Fruit fly (Drosophila melanogaster): Measurements from ENCODE around the gene CG10631.

CG10631 gene

dm6 chr2L:19722517-19722916 is 34.2 kb downstream of the CG10631 start:
- TF ChIP-seq knrl (GFP tag; IDR thresholded peaks at IDR 0.05; ENCODE audit: partially characterized antibody) (no peak), CG17328 (GFP tag; IDR thresholded peaks at IDR 0.05) (0 out of 2 replicates have a peak, but pooled peaks have one; percentile 60), CG11093 (GFP tag; IDR thresholded peaks at IDR 0.05) (0 out of 3 replicates have a peak, but pooled peaks have one; percentile 31), stwl (tag; optimal IDR thresholded peaks at IDR 0.05) (no peak), mld (GFP tag; IDR thresholded peaks at IDR 0.05; ENCODE audit: partially characterized antibody) (no peak), chn (GFP tag; optimal IDR thresholded peaks at IDR 0.05) (no peak), so (GFP tag; IDR thresholded peaks at IDR 0.05) (no peak), Hmx (GFP tag; optimal IDR thresholded peaks at IDR 0.05) (no peak), Gug (GFP tag; IDR thresholded peaks at IDR 0.05) (no peak), Xbp1 (GFP tag; optimal IDR thresholded peaks at IDR 0.05) (peak; percentile 15), toy (GFP tag; IDR thresholded peaks at IDR 0.05) (no peak), Side (GFP tag; optimal IDR thresholded peaks at IDR 0.05) (no peak), aop (GFP tag; IDR thresholded peaks at IDR 0.05) (no peak), chif (GFP tag; optimal IDR thresholded peaks at IDR 0.05) (peak in 1 of 2 experiments; percentile 29), cad (GFP tag; optimal IDR thresholded peaks at IDR 0.05) (no peak), Pdp1 (GFP tag; optimal IDR thresholded peaks at IDR 0.05) (no peak), CG7556 (GFP tag; optimal IDR thresholded peaks at IDR 0.05) (no peak), CG30431 (GFP tag; optimal IDR thresholded peaks at IDR 0.05) (peak; percentile 5), cg (GFP tag; optimal IDR thresholded peaks at IDR 0.05) (no peak), CG10366 (GFP tag; IDR thresholded peaks at IDR 0.05) (peak; percentile 10; the same call in 1 of the 2 replicates), jing (GFP tag; optimal IDR thresholded peaks at IDR 0.05) (peak; percentile 29), org-1 (GFP tag; optimal IDR thresholded peaks at IDR 0.05) (no peak), fd96Cb (tag; optimal IDR thresholded peaks at IDR 0.05) (no peak), lola (GFP tag; optimal IDR thresholded peaks at IDR 0.05) (peak in 1 of 3 experiments; percentile 19), dati (GFP tag; IDR thresholded peaks at IDR 0.05) (no peak), Ssrp (tag; optimal IDR thresholded peaks at IDR 0.05) (peak; percentile 9), corto (GFP tag; optimal IDR thresholded peaks at IDR 0.05) (no peak), D (optimal IDR thresholded peaks at IDR 0.05) (no peak), D (GFP tag; optimal IDR thresholded peaks at IDR 0.05) (no peak), CG6854 (GFP tag; optimal IDR thresholded peaks at IDR 0.05) (no peak)

- no peak for TF ChIP-seq CG6683 (GFP tag; optimal IDR thresholded peaks at IDR 0.05)
- TF ChIP-seq zfh1 (GFP tag; IDR thresholded peaks at IDR 0.05): no peak
- TF ChIP-seq CG8290 (GFP tag; optimal IDR thresholded peaks at IDR 0.05): no peak
- TF ChIP-seq CG8290 (tag; optimal IDR thresholded peaks at IDR 0.05): no peak
- TF ChIP-seq Elba2 (GFP tag; optimal IDR thresholded peaks at IDR 0.05): peak; percentile 47
Measured at dm6 chr2L:19700868-19701267, 55.8 kb downstream of the CG10631 start, which contains the start of gene scw. Gene scw (minus strand): TSS chr2L:19700968.
